Worm (Caenorhabditis elegans): ENCODE data around the gene hlh-3.

DNA sequence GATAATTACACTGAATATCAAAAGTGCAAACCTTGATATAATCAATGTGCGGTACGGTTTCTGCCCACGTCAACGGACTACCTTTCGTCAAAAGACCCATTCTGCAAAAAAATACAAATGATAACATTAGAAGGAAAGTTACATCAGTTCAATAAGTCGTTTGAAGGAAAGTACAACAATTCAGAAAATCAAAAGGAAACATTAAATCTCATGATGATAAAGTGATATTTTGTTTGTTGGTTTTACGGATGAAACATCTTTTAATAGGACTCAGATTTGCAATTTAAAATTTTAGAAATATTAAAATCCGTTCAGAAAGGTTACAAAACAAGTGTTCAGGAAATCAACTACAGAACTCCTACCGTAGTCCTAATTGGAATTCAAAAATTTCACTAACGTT is 48.2 kb upstream of the hlh-3 start, which contains the start of gene gcs-1:
- no peak for TF ChIP-seq C17E4.6 (GFP tag; IDR thresholded peaks at IDR 0.05)
- TF ChIP-seq snpc-4 (GFP tag; optimal IDR thresholded peaks at IDR 0.05), result no peak
- TF ChIP-seq snpc-4 (tag; optimal IDR thresholded peaks at IDR 0.05), result no peak
- no peak for TF ChIP-seq ama-1 (optimal IDR thresholded peaks at IDR 0.05)
- no peak for TF ChIP-seq ama-1 (GFP tag; optimal IDR thresholded peaks at IDR 0.05)
- no peak for TF ChIP-seq ztf-22 (GFP tag; optimal IDR thresholded peaks at IDR 0.05)
- no peak for TF ChIP-seq xnd-1 (tag; optimal IDR thresholded peaks at IDR 0.05)
